Fruit fly (Drosophila melanogaster) whole organism, embryonic: ENCODE results near the gene Grip128.

Experiments used
- Abd-B ChIP-seq: fragments of 200-800 bp; sonication (Bioruptor generic); optimal IDR thresholded peaks from 2 replicates; lab custom pipeline; 2018; ENCODE audit warnings: missing biosample characterization, mild to moderate bottlenecking, missing genetic modification characterization, moderate library complexity
- BtbVII ChIP-seq: fragments of 200-800 bp; sonication (Bioruptor generic); optimal IDR thresholded peaks from 3 replicates; lab custom pipeline; 2017; ENCODE audit warnings: missing biosample characterization, mild to moderate bottlenecking, missing genetic modification characterization
- CG10274 ChIP-seq: fragments of 200-800 bp; sonication (Bioruptor generic); optimal IDR thresholded peaks from 3 replicates; lab custom pipeline; 2017; ENCODE audit warnings: missing biosample characterization, mild to moderate bottlenecking, missing genetic modification characterization
- CG10959 ChIP-seq: fragments of 200-800 bp; sonication (Bioruptor generic); IDR thresholded peaks from 2 replicates; pipeline ENCODE4 v1.3.6; 2022; ENCODE audit warnings: missing biosample characterization, missing genetic modification characterization
- CG11085 ChIP-seq: fragments of 200-800 bp; sonication (Bioruptor generic); IDR thresholded peaks from 2 replicates; pipeline ENCODE4 v1.3.6; 2022; ENCODE audit warnings: missing biosample characterization, missing genetic modification characterization
- CG12391 ChIP-seq: fragments of 200-800 bp; sonication (Bioruptor generic); optimal IDR thresholded peaks from 3 replicates; lab custom pipeline; 2018; ENCODE audit warnings: missing biosample characterization, mild to moderate bottlenecking, missing genetic modification characterization, moderate library complexity
- CG13287 ChIP-seq: fragments of 200-800 bp; sonication (Bioruptor generic); IDR thresholded peaks from 2 replicates; pipeline ENCODE4 v1.3.6; 2022; ENCODE audit warnings: missing biosample characterization, missing genetic modification characterization; ENCODE audit not compliant: partially characterized antibody
- CG13775 ChIP-seq: fragments of 200-800 bp; sonication (Bioruptor generic); optimal IDR thresholded peaks from 3 replicates; lab custom pipeline; 2017; ENCODE audit warnings: missing biosample characterization, mild to moderate bottlenecking, missing genetic modification characterization
- CG13894 ChIP-seq: fragments of 200-800 bp; sonication (Bioruptor generic); optimal IDR thresholded peaks from 3 replicates; lab custom pipeline; 2018; ENCODE audit warnings: missing biosample characterization, mild to moderate bottlenecking, missing genetic modification characterization, moderate library complexity
- CG14667 ChIP-seq: fragments of 200-800 bp; sonication (Bioruptor generic); IDR thresholded peaks from 2 replicates; pipeline ENCODE4 v1.3.6; 2022; ENCODE audit warnings: missing biosample characterization, missing genetic modification characterization
- CG1529 ChIP-seq: fragments of 200-800 bp; sonication (Bioruptor generic); optimal IDR thresholded peaks from 3 replicates; lab custom pipeline; 2018; ENCODE audit warnings: missing biosample characterization, missing genetic modification characterization
- CG15479 ChIP-seq: fragments of 200-800 bp; sonication (Bioruptor generic); optimal IDR thresholded peaks from 3 replicates; lab custom pipeline; 2019; ENCODE audit warnings: missing biosample characterization, mild to moderate bottlenecking, missing genetic modification characterization, moderate library complexity
- CG17186 ChIP-seq: fragments of 200-800 bp; sonication (Bioruptor generic); optimal IDR thresholded peaks from 3 replicates; lab custom pipeline; 2017; ENCODE audit warnings: missing biosample characterization, missing genetic modification reagents, missing genetic modification characterization
- CG18262 ChIP-seq: fragments of 200-800 bp; optimal IDR thresholded peaks from 3 replicates; lab custom pipeline; 2019; ENCODE audit warnings: missing biosample characterization, mild to moderate bottlenecking, missing genetic modification characterization, moderate library complexity
- CG2129 ChIP-seq: fragments of 200-800 bp; sonication (Bioruptor generic); IDR thresholded peaks from 2 replicates; pipeline ENCODE4 v1.3.6; 2022; ENCODE audit warnings: missing biosample characterization, missing genetic modification characterization; ENCODE audit not compliant: partially characterized antibody
- CG4404 ChIP-seq: fragments of 200-800 bp; sonication (Bioruptor generic); IDR thresholded peaks from 2 replicates; pipeline ENCODE4 v1.3.6; 2022; ENCODE audit warnings: missing biosample characterization, missing genetic modification characterization
- CG6175 ChIP-seq: fragments of 200-800 bp; sonication (Bioruptor generic); IDR thresholded peaks from 3 replicates; pipeline ENCODE4 v1.3.6; 2022; ENCODE audit warnings: missing biosample characterization, missing genetic modification characterization
- CG7745 ChIP-seq: fragments of 200-800 bp; sonication (Bioruptor generic); optimal IDR thresholded peaks from 2 replicates; lab custom pipeline; 2018; ENCODE audit warnings: missing biosample characterization, mild to moderate bottlenecking, missing genetic modification characterization, moderate library complexity
- CG9932 ChIP-seq: fragments of 200-800 bp; sonication (Bioruptor generic); IDR thresholded peaks from 2 replicates; pipeline ENCODE4 v1.3.6; 2022; ENCODE audit warnings: missing biosample characterization, missing genetic modification characterization
- Deaf1 ChIP-seq: fragments of 200-800 bp; optimal IDR thresholded peaks from 3 replicates; lab custom pipeline; 2019; ENCODE audit warnings: missing biosample characterization, mild to moderate bottlenecking, missing genetic modification characterization, moderate library complexity
- HLH3B ChIP-seq: fragments of 200-800 bp; sonication (Bioruptor generic); IDR thresholded peaks from 2 replicates; pipeline ENCODE4 v1.3.6; 2022; ENCODE audit warnings: missing biosample characterization, missing genetic modification characterization
- Hand ChIP-seq: fragments of 200-800 bp; sonication (Bioruptor generic); optimal IDR thresholded peaks from 2 replicates; lab custom pipeline; 2017; ENCODE audit warnings: mild to moderate bottlenecking, missing biosample characterization, missing genetic modification reagents, missing genetic modification characterization
- Hr39 ChIP-seq: fragments of >200 bp; optimal IDR thresholded peaks from 2 replicates; lab custom pipeline; 2017
- Mrtf ChIP-seq: fragments of 200-800 bp; sonication (Bioruptor generic); IDR thresholded peaks from 3 replicates; pipeline ENCODE4 v1.3.6; 2022; ENCODE audit warnings: missing biosample characterization, missing genetic modification characterization
- Opbp ChIP-seq: fragments of 200-800 bp; sonication (Bioruptor generic); IDR thresholded peaks from 3 replicates; pipeline ENCODE4 v1.3.6; 2022; ENCODE audit warnings: missing biosample characterization, missing genetic modification characterization; ENCODE audit not compliant: partially characterized antibody
- Rfx ChIP-seq: fragments of 200-800 bp; sonication (Bioruptor generic); IDR thresholded peaks from 2 replicates; pipeline ENCODE4 v1.3.6; 2022; ENCODE audit warnings: missing biosample characterization, missing genetic modification characterization
- Rx ChIP-seq: fragments of 200-800 bp; sonication (Bioruptor generic); IDR thresholded peaks from 2 replicates; pipeline ENCODE4 v1.3.6; 2022; ENCODE audit warnings: missing biosample characterization, missing genetic modification characterization
- Six4 ChIP-seq: fragments of 200-800 bp; sonication (Bioruptor generic); optimal IDR thresholded peaks from 2 replicates; lab custom pipeline; 2016; ENCODE audit warnings: missing biosample characterization, missing genetic modification characterization
- Trl ChIP-seq, 3 experiments: fragments of >200 bp in 2 of 3; fragments of 200-800 bp in 1 of 3; sonication (Bioruptor generic) in 1 of 3; optimal IDR thresholded peaks; 2 replicates in 1 of 3; 3 replicates in 2 of 3; lab custom pipeline; 2016 to 2017; ENCODE audit warnings: missing biosample characterization in 1 of 3, missing genetic modification characterization in 1 of 3
- Xbp1 ChIP-seq: fragments of 200-800 bp; sonication (Bioruptor generic); optimal IDR thresholded peaks from 3 replicates; lab custom pipeline; 2016; ENCODE audit warnings: missing biosample characterization, mild to moderate bottlenecking, missing genetic modification characterization
- bbx ChIP-seq: fragments of 200-800 bp; sonication (Bioruptor generic); IDR thresholded peaks from 2 replicates; pipeline ENCODE4 v1.3.6; 2022; ENCODE audit warnings: missing biosample characterization, missing genetic modification characterization; ENCODE audit not compliant: partially characterized antibody
- chinmo ChIP-seq: fragments of 200-800 bp; sonication (Bioruptor generic); IDR thresholded peaks from 4 replicates; pipeline ENCODE4 v1.3.6; 2022; ENCODE audit warnings: missing biosample characterization, missing genetic modification characterization; ENCODE audit not compliant: partially characterized antibody
- dm ChIP-seq: fragments of 200-800 bp; sonication (Bioruptor generic); optimal IDR thresholded peaks from 3 replicates; lab custom pipeline; 2016; ENCODE audit warnings: missing biosample characterization, missing genetic modification characterization
- dpn ChIP-seq, 2 experiments: fragments of 200-800 bp; sonication (Bioruptor generic); optimal IDR thresholded peaks; 3 replicates each; lab custom pipeline; 2016; ENCODE audit warnings: missing biosample characterization in 2 of 2, missing genetic modification characterization in 2 of 2
- en ChIP-seq: fragments of 200-800 bp; sonication (Bioruptor generic); optimal IDR thresholded peaks from 2 replicates; lab custom pipeline; 2016; ENCODE audit warnings: missing biosample characterization, missing genetic modification characterization
- gem ChIP-seq: fragments of 200-800 bp; sonication (Bioruptor generic); optimal IDR thresholded peaks from 2 replicates; lab custom pipeline; 2019; ENCODE audit warnings: missing biosample characterization, mild to moderate bottlenecking, missing genetic modification characterization, moderate library complexity
- grn ChIP-seq: fragments of 200-800 bp; sonication (Bioruptor generic); optimal IDR thresholded peaks from 3 replicates; lab custom pipeline; 2017; ENCODE audit warnings: missing biosample characterization, missing genetic modification characterization
- inv ChIP-seq: fragments of 200-800 bp; sonication (Bioruptor generic); IDR thresholded peaks from 2 replicates; pipeline ENCODE4 v1.3.6; 2022; ENCODE audit warnings: missing biosample characterization, missing genetic modification characterization; ENCODE audit not compliant: partially characterized antibody
- kay ChIP-seq: fragments of 200-800 bp; sonication (Bioruptor generic); optimal IDR thresholded peaks from 2 replicates; lab custom pipeline; 2016; ENCODE audit warnings: missing biosample characterization, missing genetic modification characterization
- ken ChIP-seq: fragments of 200-800 bp; sonication (Bioruptor generic); IDR thresholded peaks from 3 replicates; pipeline ENCODE4 v1.3.6; 2022; ENCODE audit warnings: missing biosample characterization, missing genetic modification characterization
- lab ChIP-seq: fragments of 200-800 bp; sonication (Bioruptor generic); optimal IDR thresholded peaks from 3 replicates; lab custom pipeline; 2017; ENCODE audit warnings: missing biosample characterization, missing genetic modification characterization, mild to moderate bottlenecking, moderate library complexity, missing genetic modification reagents
- maf-S ChIP-seq: fragments of 200-800 bp; sonication (Bioruptor generic); optimal IDR thresholded peaks from 2 replicates; lab custom pipeline; 2016; ENCODE audit warnings: missing biosample characterization, missing genetic modification characterization
- pum ChIP-seq: fragments of 200-800 bp; sonication (Bioruptor generic); optimal IDR thresholded peaks from 2 replicates; lab custom pipeline; 2016; ENCODE audit warnings: missing biosample characterization, missing genetic modification characterization
- sim ChIP-seq: fragments of 200-800 bp; sonication (Bioruptor generic); IDR thresholded peaks from 2 replicates; pipeline ENCODE4 v1.3.6; 2022; ENCODE audit warnings: missing biosample characterization, missing genetic modification characterization
- tin ChIP-seq: fragments of 200-800 bp; sonication (Bioruptor generic); optimal IDR thresholded peaks from 3 replicates; lab custom pipeline; 2016; ENCODE audit warnings: missing biosample characterization, missing genetic modification characterization
- trem ChIP-seq: fragments of 200-800 bp; optimal IDR thresholded peaks from 3 replicates; lab custom pipeline; 2019; ENCODE audit warnings: missing biosample characterization, mild to moderate bottlenecking, missing genetic modification characterization, moderate library complexity
- vnd ChIP-seq: fragments of 200-800 bp; sonication (Bioruptor generic); IDR thresholded peaks from 3 replicates; pipeline ENCODE4 v1.3.6; 2022; ENCODE audit warnings: missing biosample characterization, missing genetic modification characterization; ENCODE audit not compliant: partially characterized antibody
- wek ChIP-seq: fragments of 200-800 bp; sonication (Bioruptor generic); optimal IDR thresholded peaks from 3 replicates; lab custom pipeline; 2018; ENCODE audit warnings: missing biosample characterization, mild to moderate bottlenecking, missing genetic modification characterization, moderate library complexity

Grip128 gene

dm6 chrX:15449490-15450326 is 22.2 kb downstream of the Grip128 start, which contains the start of the genes Scamp and Ahcy (continued):
- TF ChIP-seq Xbp1 (GFP tag; lab: Kevin White, UChicago) = peak; percentile 16
- TF ChIP-seq Trl (optimal IDR thresholded peaks at IDR 0.05; lab: Kevin White, UChicago) = peak; percentile 11 to 35
- TF ChIP-seq Trl (GFP tag; optimal IDR thresholded peaks at IDR 0.05; lab: Kevin White, UChicago) = no peak
- no peak for TF ChIP-seq CG15479 (GFP tag; lab: Kevin White, UChicago)
- no peak for TF ChIP-seq CG10959 (GFP tag; lab: Robert Waterston, UW)
- TF ChIP-seq trem (tag; lab: Kevin White, UChicago) = peak; percentile 21
- TF ChIP-seq dm (GFP tag; lab: Kevin White, UChicago) = no peak
- TF ChIP-seq CG2129 (GFP tag; lab: Robert Waterston, UW) = 0 out of 2 replicates have a peak, but pooled peaks have one; percentile 17
- TF ChIP-seq wek (GFP tag; lab: Kevin White, UChicago) = no peak
- no peak for TF ChIP-seq en (GFP tag; lab: Kevin White, UChicago)
- no peak for TF ChIP-seq Hand
- no peak for TF ChIP-seq grn
- TF ChIP-seq HLH3B = no peak
- TF ChIP-seq CG6175 (GFP tag; lab: Robert Waterston, UW) = no peak
- TF ChIP-seq CG13287 (GFP tag; lab: Robert Waterston, UW) = peak; percentile 59
- TF ChIP-seq lab = no peak
- TF ChIP-seq Abd-B (GFP tag; lab: Kevin White, UChicago) = no peak
- peak; percentile 19 for TF ChIP-seq CG18262 (tag; lab: Kevin White, UChicago)
- TF ChIP-seq CG13775 (GFP tag; lab: Kevin White, UChicago) = peak; percentile 22
- TF ChIP-seq CG11085 (GFP tag; lab: Robert Waterston, UW) = no peak
- TF ChIP-seq pum (GFP tag; lab: Kevin White, UChicago) = no peak
- TF ChIP-seq Mrtf (GFP tag; lab: Robert Waterston, UW) = no peak
- TF ChIP-seq chinmo (GFP tag; lab: Robert Waterston, UW) = 0 out of 4 replicates have a peak, but pooled peaks have one; percentile 56
- TF ChIP-seq CG17186 = no peak
- no peak for TF ChIP-seq tin
- no peak for TF ChIP-seq kay (GFP tag; lab: Kevin White, UChicago)
- peak; percentile 4 for TF ChIP-seq Deaf1 (tag; lab: Kevin White, UChicago)
- TF ChIP-seq Six4 (GFP tag; lab: Kevin White, UChicago) = no peak
- TF ChIP-seq Hr39 (lab: Kevin White, UChicago) = no peak
- TF ChIP-seq ken (GFP tag; lab: Robert Waterston, UW) = no peak
- peak; percentile 47; the same call in 1 of the 3 replicates for TF ChIP-seq vnd (GFP tag; lab: Robert Waterston, UW)
- TF ChIP-seq CG14667 = no peak
- TF ChIP-seq CG4404 (GFP tag; lab: Robert Waterston, UW) = no peak
- TF ChIP-seq CG12391 = peak; percentile 43
- no peak for TF ChIP-seq CG10274
- TF ChIP-seq CG1529 (GFP tag; lab: Kevin White, UChicago) = no peak
- no peak for TF ChIP-seq dpn (GFP tag; optimal IDR thresholded peaks at IDR 0.05; lab: Kevin White, UChicago)
- TF ChIP-seq maf-S = no peak
- TF ChIP-seq sim (GFP tag; lab: Robert Waterston, UW) = no peak
- TF ChIP-seq Rx = no peak
- no peak for TF ChIP-seq gem (tag; lab: Kevin White, UChicago)
- TF ChIP-seq Opbp = peak; percentile 17; the same call in 1 of the 3 replicates
- TF ChIP-seq CG9932 (GFP tag; lab: Robert Waterston, UW) = no peak; the same call in 1 of the 2 replicates
- 0 out of 2 replicates have a peak, but pooled peaks have one; percentile 6 for TF ChIP-seq Rfx (GFP tag; lab: Robert Waterston, UW)
- TF ChIP-seq CG7745 (tag; lab: Kevin White, UChicago) = no peak
- TF ChIP-seq BtbVII = no peak
- no peak for TF ChIP-seq CG13894 (tag; lab: Kevin White, UChicago)
- TF ChIP-seq bbx (GFP tag; lab: Robert Waterston, UW) = peak; percentile 28; the same call in 1 of the 2 replicates
- TF ChIP-seq inv = peak; percentile 44; the same call in 1 of the 2 replicates
